Fruit fly (Drosophila melanogaster) whole organism, embryonic: ENCODE measurements around the gene CG9117.
A peak's percentile ranks its signal among the peaks of the same experiment; 100 is the strongest.

Source experiments
- Ada2b ChIP-seq: fragments of 200-800 bp; sonication (Bioruptor generic); IDR thresholded peaks from 2 replicates; pipeline ENCODE4 v1.3.6; 2022; ENCODE audit warnings: missing biosample characterization, missing genetic modification characterization
- BEAF-32 ChIP-seq: fragments of 200-800 bp; sonication (Bioruptor generic); optimal IDR thresholded peaks from 3 replicates; lab custom pipeline; 2017; ENCODE audit warnings: missing biosample characterization, missing genetic modification characterization, mild to moderate bottlenecking, moderate library complexity, missing genetic modification reagents
- Bgb ChIP-seq: fragments of 200-800 bp; sonication (Bioruptor generic); IDR thresholded peaks from 2 replicates; pipeline ENCODE4 v1.3.6; 2022; ENCODE audit warnings: missing biosample characterization, missing genetic modification characterization; ENCODE audit not compliant: partially characterized antibody
- CG10267 ChIP-seq: fragments of 200-800 bp; sonication (Bioruptor generic); optimal IDR thresholded peaks from 2 replicates; lab custom pipeline; 2018; ENCODE audit warnings: missing biosample characterization, mild to moderate bottlenecking, missing genetic modification characterization, moderate library complexity
- CG10321 ChIP-seq: fragments of 200-800 bp; sonication (Bioruptor generic); IDR thresholded peaks from 2 replicates; pipeline ENCODE4 v1.3.6; 2022; ENCODE audit warnings: missing biosample characterization, missing genetic modification characterization
- CG11695 ChIP-seq: fragments of 200-800 bp; sonication (Bioruptor generic); IDR thresholded peaks from 3 replicates; pipeline ENCODE4 v1.3.6; 2022; ENCODE audit warnings: missing biosample characterization, missing genetic modification characterization
- CG12155 ChIP-seq: fragments of 200-800 bp; sonication (Bioruptor generic); optimal IDR thresholded peaks from 3 replicates; lab custom pipeline; 2016; ENCODE audit warnings: missing biosample characterization, missing genetic modification characterization
- CG12942 ChIP-seq: fragments of 200-800 bp; sonication (Bioruptor generic); optimal IDR thresholded peaks from 3 replicates; lab custom pipeline; 2016; ENCODE audit warnings: missing biosample characterization, missing genetic modification characterization
- CG14710 ChIP-seq: fragments of 200-800 bp; sonication (Bioruptor generic); optimal IDR thresholded peaks from 3 replicates; lab custom pipeline; 2019; ENCODE audit warnings: missing biosample characterization, mild to moderate bottlenecking, missing genetic modification characterization, moderate library complexity
- CG15514 ChIP-seq: fragments of 200-800 bp; sonication (Bioruptor generic); optimal IDR thresholded peaks from 3 replicates; lab custom pipeline; 2017; ENCODE audit warnings: missing biosample characterization, missing genetic modification characterization, mild to moderate bottlenecking, moderate library complexity, missing genetic modification reagents
- CG1603 ChIP-seq: fragments of 200-800 bp; sonication (Bioruptor generic); optimal IDR thresholded peaks from 2 replicates; lab custom pipeline; 2019; ENCODE audit warnings: missing biosample characterization, mild to moderate bottlenecking, missing genetic modification characterization, moderate library complexity
- CG2116 ChIP-seq: fragments of 200-800 bp; sonication (Bioruptor generic); optimal IDR thresholded peaks from 3 replicates; lab custom pipeline; 2018; ENCODE audit warnings: missing biosample characterization, mild to moderate bottlenecking, missing genetic modification characterization
- CG42726 ChIP-seq: fragments of 200-800 bp; sonication (Bioruptor generic); IDR thresholded peaks from 2 replicates; pipeline ENCODE4 v1.3.6; 2022; ENCODE audit warnings: missing biosample characterization, missing genetic modification characterization; ENCODE audit not compliant: partially characterized antibody
- CG4617 ChIP-seq: fragments of 200-800 bp; sonication (Bioruptor generic); optimal IDR thresholded peaks from 3 replicates; lab custom pipeline; 2016; ENCODE audit warnings: missing biosample characterization, missing genetic modification characterization, borderline replicate concordance
- CG7372 ChIP-seq: fragments of 200-800 bp; sonication (Bioruptor generic); IDR thresholded peaks from 2 replicates; pipeline ENCODE4 v1.3.6; 2022; ENCODE audit warnings: missing biosample characterization, missing genetic modification characterization
- CG8944 ChIP-seq: fragments of 200-800 bp; sonication (Bioruptor generic); optimal IDR thresholded peaks from 3 replicates; lab custom pipeline; 2016; ENCODE audit warnings: missing biosample characterization, missing genetic modification characterization
- CrebB ChIP-seq: fragments of 200-800 bp; sonication (Bioruptor generic); optimal IDR thresholded peaks from 3 replicates; lab custom pipeline; 2018; ENCODE audit warnings: missing biosample characterization, mild to moderate bottlenecking, missing genetic modification characterization
- Dll ChIP-seq: fragments of 200-800 bp; sonication (Bioruptor generic); IDR thresholded peaks from 4 replicates; pipeline ENCODE4 v1.3.6; 2022; ENCODE audit warnings: missing biosample characterization, missing genetic modification characterization; ENCODE audit not compliant: partially characterized antibody
- Dp ChIP-seq: fragments of 200-800 bp; sonication (Bioruptor generic); optimal IDR thresholded peaks from 2 replicates; lab custom pipeline; 2018; ENCODE audit warnings: missing biosample characterization, mild to moderate bottlenecking, missing genetic modification characterization, moderate library complexity
- E2f2 ChIP-seq: fragments of 200-800 bp; sonication (Bioruptor generic); IDR thresholded peaks from 2 replicates; pipeline ENCODE4 v1.3.6; 2022; ENCODE audit warnings: missing biosample characterization, missing genetic modification characterization
- Elba2 ChIP-seq: fragments of 200-800 bp; sonication (Bioruptor generic); optimal IDR thresholded peaks from 3 replicates; lab custom pipeline; 2016; ENCODE audit warnings: missing biosample characterization, missing genetic modification characterization
- Ets97D ChIP-seq: fragments of 200-800 bp; sonication (Bioruptor generic); optimal IDR thresholded peaks from 3 replicates; lab custom pipeline; 2016; ENCODE audit warnings: missing biosample characterization, missing genetic modification characterization
- Fer1 ChIP-seq: fragments of 200-800 bp; sonication (Bioruptor generic); optimal IDR thresholded peaks from 2 replicates; lab custom pipeline; 2017; ENCODE audit warnings: missing biosample characterization, mild to moderate bottlenecking, missing genetic modification characterization
- HLH4C ChIP-seq: fragments of 200-800 bp; sonication (Bioruptor generic); IDR thresholded peaks from 3 replicates; pipeline ENCODE4 v1.3.6; 2022; ENCODE audit warnings: missing biosample characterization, missing genetic modification characterization; ENCODE audit not compliant: partially characterized antibody
- MBD-R2 ChIP-seq: fragments of 200-800 bp; sonication (Bioruptor generic); IDR thresholded peaks from 2 replicates; pipeline ENCODE4 v1.3.6; 2022; ENCODE audit warnings: missing biosample characterization, missing genetic modification characterization
- MESR4 ChIP-seq: fragments of 200-800 bp; sonication (Bioruptor generic); optimal IDR thresholded peaks from 2 replicates; lab custom pipeline; 2018; ENCODE audit warnings: missing biosample characterization, mild to moderate bottlenecking, missing genetic modification characterization, moderate library complexity
- Opbp ChIP-seq: fragments of 200-800 bp; sonication (Bioruptor generic); IDR thresholded peaks from 3 replicates; pipeline ENCODE4 v1.3.6; 2022; ENCODE audit warnings: missing biosample characterization, missing genetic modification characterization; ENCODE audit not compliant: partially characterized antibody
- Poxn ChIP-seq: fragments of 200-800 bp; sonication (Bioruptor generic); IDR thresholded peaks from 2 replicates; pipeline ENCODE4 v1.3.6; 2022; ENCODE audit warnings: missing biosample characterization, missing genetic modification characterization
- YL-1 ChIP-seq: fragments of 200-800 bp; sonication (Bioruptor generic); optimal IDR thresholded peaks from 3 replicates; lab custom pipeline; 2017; ENCODE audit warnings: missing biosample characterization, mild to moderate bottlenecking, missing genetic modification characterization
- amos ChIP-seq: fragments of 200-800 bp; sonication (Bioruptor generic); IDR thresholded peaks from 2 replicates; pipeline ENCODE4 v1.3.6; 2022; ENCODE audit warnings: missing biosample characterization, missing genetic modification characterization; ENCODE audit not compliant: partially characterized antibody
- chinmo ChIP-seq: fragments of 200-800 bp; sonication (Bioruptor generic); IDR thresholded peaks from 4 replicates; pipeline ENCODE4 v1.3.6; 2022; ENCODE audit warnings: missing biosample characterization, missing genetic modification characterization; ENCODE audit not compliant: partially characterized antibody
- crp ChIP-seq, 2 experiments: fragments of 200-800 bp; sonication (Bioruptor generic); optimal IDR thresholded peaks; 2 replicates in 1 of 2; 3 replicates in 1 of 2; lab custom pipeline; 2017; ENCODE audit warnings: missing biosample characterization in 2 of 2, missing genetic modification characterization in 2 of 2, mild to moderate bottlenecking in 1 of 2, moderate library complexity in 1 of 2
- gfzf ChIP-seq: fragments of 200-800 bp; sonication (Bioruptor generic); optimal IDR thresholded peaks from 2 replicates; lab custom pipeline; 2016; ENCODE audit warnings: missing biosample characterization, mild to moderate bottlenecking, missing genetic modification characterization, moderate library complexity
- hbn ChIP-seq: fragments of 200-800 bp; sonication (Bioruptor generic); IDR thresholded peaks from 2 replicates; pipeline ENCODE4 v1.3.6; 2022; ENCODE audit warnings: missing biosample characterization, missing genetic modification characterization; ENCODE audit not compliant: partially characterized antibody
- kah ChIP-seq: fragments of 200-800 bp; sonication (Bioruptor generic); optimal IDR thresholded peaks from 2 replicates; lab custom pipeline; 2018; ENCODE audit warnings: missing biosample characterization, mild to moderate bottlenecking, missing genetic modification characterization
- nerfin-1 ChIP-seq: fragments of 200-800 bp; sonication (Bioruptor generic); optimal IDR thresholded peaks from 3 replicates; lab custom pipeline; 2019; ENCODE audit warnings: missing biosample characterization, mild to moderate bottlenecking, missing genetic modification characterization, moderate library complexity
- oc ChIP-seq: fragments of 200-800 bp; sonication (Bioruptor generic); optimal IDR thresholded peaks from 2 replicates; lab custom pipeline; 2018; ENCODE audit warnings: missing biosample characterization, mild to moderate bottlenecking, missing genetic modification characterization, moderate library complexity
- peb ChIP-seq: fragments of 200-800 bp; sonication (Bioruptor generic); IDR thresholded peaks from 2 replicates; pipeline ENCODE4 v1.3.6; 2022; ENCODE audit warnings: missing biosample characterization, missing genetic modification characterization
- pzg ChIP-seq: fragments of 200-800 bp; sonication (Bioruptor generic); optimal IDR thresholded peaks from 3 replicates; lab custom pipeline; 2018; ENCODE audit warnings: missing biosample characterization, mild to moderate bottlenecking, missing genetic modification characterization, moderate library complexity
- sna ChIP-seq: fragments of 200-800 bp; sonication (Bioruptor generic); IDR thresholded peaks from 2 replicates; pipeline ENCODE4 v1.3.6; 2022; ENCODE audit warnings: missing biosample characterization, missing genetic modification characterization; ENCODE audit not compliant: partially characterized antibody
- stwl ChIP-seq: fragments of 200-800 bp; sonication (Bioruptor generic); optimal IDR thresholded peaks from 3 replicates; lab custom pipeline; 2018; ENCODE audit warnings: missing biosample characterization, mild to moderate bottlenecking, missing genetic modification characterization, moderate library complexity
- tio ChIP-seq: fragments of 200-800 bp; sonication (Bioruptor generic); optimal IDR thresholded peaks from 2 replicates; lab custom pipeline; 2017; ENCODE audit warnings: missing biosample characterization, missing genetic modification characterization, inconsistent platforms
- trem ChIP-seq: fragments of 200-800 bp; optimal IDR thresholded peaks from 3 replicates; lab custom pipeline; 2019; ENCODE audit warnings: missing biosample characterization, mild to moderate bottlenecking, missing genetic modification characterization, moderate library complexity
- wdn ChIP-seq: fragments of 200-800 bp; sonication (Bioruptor generic); IDR thresholded peaks from 2 replicates; pipeline ENCODE4 v1.3.6; 2022; ENCODE audit warnings: missing biosample characterization, missing genetic modification characterization

The CG9117 gene

dm6 chr2L:6045484-6045883 lies 7.8 kb upstream of the CG9117 start:
- TF ChIP-seq Fer1 (GFP tag; lab: Kevin White, UChicago) (no peak), CG42726 (GFP tag; lab: Robert Waterston, UW) (0 out of 2 replicates have a peak, but pooled peaks have one; percentile 20)

- TF ChIP-seq CG4617 (GFP tag; lab: Kevin White, UChicago) (peak; percentile 67), BEAF-32 (peak; percentile 3), CG11695 (no peak), stwl (tag; lab: Kevin White, UChicago) (peak; percentile 46), pzg (GFP tag; lab: Kevin White, UChicago) (peak; percentile 53), Poxn (GFP tag; lab: Robert Waterston, UW) (no peak), Dll (GFP tag; lab: Robert Waterston, UW) (0 out of 4 replicates have a peak, but pooled peaks have one; percentile 19), CG8944 (no peak), CG15514 (GFP tag; lab: Kevin White, UChicago) (peak; percentile 21), tio (GFP tag; lab: Kevin White, UChicago) (no peak), CrebB (tag; lab: Kevin White, UChicago) (no peak), Elba2 (peak; percentile 45), Bgb (no peak), MESR4 (GFP tag; lab: Kevin White, UChicago) (peak; percentile 74), wdn (GFP tag; lab: Robert Waterston, UW) (no peak), CG10321 (GFP tag; lab: Robert Waterston, UW) (no peak), crp (GFP tag; optimal IDR thresholded peaks at IDR 0.05; lab: Kevin White, UChicago) (peak; percentile 40 to 91), trem (peak; percentile 99), CG7372 (no peak), E2f2 (peak; percentile 90), Dp (peak; percentile 87), Ada2b (GFP tag; lab: Robert Waterston, UW) (no peak), gfzf (peak; percentile 8), MBD-R2 (GFP tag; lab: Robert Waterston, UW) (peak; percentile 95), CG2116 (peak; percentile 12), CG12155 (no peak), CG10267 (peak; percentile 4), hbn (GFP tag; lab: Robert Waterston, UW) (0 out of 2 replicates have a peak, but pooled peaks have one; percentile 19), amos (GFP tag; lab: Robert Waterston, UW) (peak; percentile 18; the same call in 1 of the 2 replicates), kah (GFP tag; lab: Kevin White, UChicago) (peak; percentile 35), YL-1 (GFP tag; lab: Kevin White, UChicago) (peak; percentile 47), CG1603 (tag; lab: Kevin White, UChicago) (peak; percentile 53), chinmo (GFP tag; lab: Robert Waterston, UW) (0 out of 4 replicates have a peak, but pooled peaks have one; percentile 41), oc (tag; lab: Kevin White, UChicago) (no peak), peb (no peak), CG14710 (tag; lab: Kevin White, UChicago) (no peak), nerfin-1 (tag; lab: Kevin White, UChicago) (peak; percentile 69), HLH4C (GFP tag; lab: Robert Waterston, UW) (no peak), sna (0 out of 2 replicates have a peak, but pooled peaks have one; percentile 30), Opbp (GFP tag; lab: Robert Waterston, UW) (0 out of 3 replicates have a peak, but pooled peaks have one; percentile 30), Ets97D (GFP tag; lab: Kevin White, UChicago) (peak; percentile 43), CG12942 (GFP tag; lab: Kevin White, UChicago) (no peak)
Observed at dm6 chr2L:6036710-6037109, 992 bp downstream of the CG9117 start, which contains the start of gene mtm. mtm (minus strand) TSS chr2L:6037015.
